Worm (Caenorhabditis elegans): ENCODE measurements around the gene F38H4.3.

The F38H4.3 gene

ce11 chrIV:11892545-11892944, 50.3 kb downstream of the F38H4.3 start:
- TF ChIP-seq dmd-4 (tag; optimal IDR thresholded peaks at IDR 0.05) (no peak), C34F6.9 (tag; optimal IDR thresholded peaks at IDR 0.05) (no peak), snpc-4 (tag; optimal IDR thresholded peaks at IDR 0.05) (no peak), lin-39 (tag; optimal IDR thresholded peaks at IDR 0.05) (no peak)

- TF ChIP-seq skn-1 (tag; optimal IDR thresholded peaks at IDR 0.05) (no peak), sem-4 (tag; optimal IDR thresholded peaks at IDR 0.05) (no peak), nhr-6 (tag; optimal IDR thresholded peaks at IDR 0.05) (no peak), nhr-10 (tag; optimal IDR thresholded peaks at IDR 0.05) (no peak), nhr-12 (tag; optimal IDR thresholded peaks at IDR 0.05) (no peak), dmd-4 (tag; optimal IDR thresholded peaks at IDR 0.05) (no peak), C34F6.9 (tag; optimal IDR thresholded peaks at IDR 0.05) (no peak), aly-2 (tag; optimal IDR thresholded peaks at IDR 0.05) (no peak), ceh-82 (tag; optimal IDR thresholded peaks at IDR 0.05) (no peak), mbf-1 (tag; optimal IDR thresholded peaks at IDR 0.05) (no peak), unc-55 (GFP tag; optimal IDR thresholded peaks at IDR 0.05) (no peak), nhr-129 (tag; optimal IDR thresholded peaks at IDR 0.05) (no peak), sma-3 (GFP tag; optimal IDR thresholded peaks at IDR 0.05) (no peak), lin-39 (tag; optimal IDR thresholded peaks at IDR 0.05) (no peak), nhr-25 (tag; optimal IDR thresholded peaks at IDR 0.05) (no peak), F13H6.1 (tag; optimal IDR thresholded peaks at IDR 0.05) (no peak), zag-1 (tag; optimal IDR thresholded peaks at IDR 0.05) (no peak), peb-1 (tag; optimal IDR thresholded peaks at IDR 0.05) (no peak), mab-5 (tag; optimal IDR thresholded peaks at IDR 0.05) (no peak)
These were observed 51.1 kb downstream of the F38H4.3 start for ce11 chrIV:11893336-11893735.
